Fruit fly (Drosophila melanogaster) whole organism, pupa: ENCODE measurements around the gene CG12728.

Experiments
- CG13204 ChIP-seq: fragments of 200-800 bp; sonication (Bioruptor generic); optimal IDR thresholded peaks from 2 replicates; lab custom pipeline; 2018; ENCODE audit warnings: missing biosample characterization, mild to moderate bottlenecking, missing genetic modification characterization, moderate library complexity
- CG14655 ChIP-seq: fragments of 200-800 bp; sonication (Bioruptor generic); optimal IDR thresholded peaks from 3 replicates; lab custom pipeline; 2017; ENCODE audit warnings: mild to moderate bottlenecking, missing biosample characterization, missing genetic modification reagents, missing genetic modification characterization
- CG4496 ChIP-seq: fragments of 200-800 bp; sonication (Bioruptor generic); IDR thresholded peaks from 3 replicates; pipeline ENCODE4 v1.3.6; 2022; ENCODE audit warnings: missing biosample characterization, missing genetic modification characterization
- CG8159 ChIP-seq: fragments of 200-800 bp; sonication (Bioruptor generic); optimal IDR thresholded peaks from 3 replicates; lab custom pipeline; 2018; ENCODE audit warnings: missing biosample characterization, mild to moderate bottlenecking, missing genetic modification characterization, moderate library complexity
- CG8301 ChIP-seq: fragments of 200-800 bp; sonication (Bioruptor generic); optimal IDR thresholded peaks from 2 replicates; lab custom pipeline; 2018; ENCODE audit warnings: missing biosample characterization, mild to moderate bottlenecking, missing genetic modification characterization
- CG9948 ChIP-seq: fragments of 200-800 bp; sonication (Bioruptor generic); optimal IDR thresholded peaks from 2 replicates; lab custom pipeline; 2018; ENCODE audit warnings: missing biosample characterization, mild to moderate bottlenecking, missing genetic modification characterization, moderate library complexity
- EcR ChIP-seq: fragments of 200-800 bp; sonication (Bioruptor generic); optimal IDR thresholded peaks from 3 replicates; lab custom pipeline; 2019; ENCODE audit warnings: missing biosample characterization, missing genetic modification characterization, mild to moderate bottlenecking, moderate library complexity, missing genetic modification reagents
- Ets98B ChIP-seq: fragments of 200-800 bp; sonication (Bioruptor generic); IDR thresholded peaks from 2 replicates; pipeline ENCODE4 v1.3.6; 2022; ENCODE audit warnings: missing biosample characterization, missing genetic modification characterization
- Pif1A ChIP-seq: fragments of 200-800 bp; sonication (Bioruptor generic); optimal IDR thresholded peaks from 3 replicates; lab custom pipeline; 2016; ENCODE audit warnings: missing biosample characterization, missing genetic modification characterization
- Snoo ChIP-seq: fragments of 200-800 bp; sonication (Bioruptor generic); optimal IDR thresholded peaks from 3 replicates; lab custom pipeline; 2017; ENCODE audit warnings: missing biosample characterization, mild to moderate bottlenecking, missing genetic modification characterization, inconsistent platforms

- TF ChIP-seq CG9948 (tag; lab: Kevin White, UChicago), result no peak
- TF ChIP-seq CG8159 (tag; lab: Kevin White, UChicago), result no peak
- TF ChIP-seq CG8301, result no peak
- no peak for TF ChIP-seq CG4496
- no peak for TF ChIP-seq Ets98B (GFP tag; lab: Robert Waterston, UW)
- no peak for TF ChIP-seq CG14655 (GFP tag; lab: Kevin White, UChicago)
- TF ChIP-seq Snoo, result no peak
- TF ChIP-seq CG13204 (GFP tag; lab: Kevin White, UChicago), result no peak
- TF ChIP-seq Pif1A (GFP tag; lab: Kevin White, UChicago), result no peak
- no peak for TF ChIP-seq EcR (GFP tag; lab: Kevin White, UChicago)
Observed at dm6 chrX:5905446-5905845, 37.0 kb upstream of the CG12728 start, which contains the start of gene CG4020.
